Worm (Caenorhabditis elegans): ENCODE results near the gene clec-130.
"Not testable (repeated sequence)": the region's sequence is repeated elsewhere in the genome, so short reads cannot be mapped to it uniquely, and the experiment has no call there.

Gene clec-130

ce11 chrII:3561561-3561960, 11.8 kb upstream of the clec-130 start, which contains the start of gene W10G11.2:
W10G11.2 (minus strand) TSS chrII:3561661.
- TF ChIP-seq T26A5.8 (tag; optimal IDR thresholded peaks at IDR 0.05) (no peak), ets-4 (GFP tag; optimal IDR thresholded peaks at IDR 0.05) (no peak), unc-130 (GFP tag; optimal IDR thresholded peaks at IDR 0.05) (no peak), lin-54 (GFP tag; optimal IDR thresholded peaks at IDR 0.05) (no peak), ceh-27 (GFP tag; optimal IDR thresholded peaks at IDR 0.05) (no peak), nhr-120 (GFP tag; IDR thresholded peaks at IDR 0.05) (no peak), unc-62 (GFP tag; optimal IDR thresholded peaks at IDR 0.05) (no peak), snpc-4 (GFP tag; optimal IDR thresholded peaks at IDR 0.05) (no peak), snpc-4 (tag; optimal IDR thresholded peaks at IDR 0.05) (no peak), efl-1 (GFP tag; optimal IDR thresholded peaks at IDR 0.05) (no peak), ceh-79 (tag; optimal IDR thresholded peaks at IDR 0.05) (no peak), Y56A3A.18 (GFP tag; IDR thresholded peaks at IDR 0.05) (no peak), pha-4 (tag; optimal IDR thresholded peaks at IDR 0.05) (no peak), attf-6 (GFP tag; IDR thresholded peaks at IDR 0.05) (no peak)

- TF ChIP-seq lag-1 (GFP tag; IDR thresholded peaks at IDR 0.05) (0 out of 2 replicates have a peak, but pooled peaks have one; percentile 31), mcd-1 (GFP tag; IDR thresholded peaks at IDR 0.05) (no peak)
Measured at ce11 chrII:3562419-3562818, 10.9 kb upstream of the clec-130 start, which contains the start of gene W10G11.3. W10G11.3 (minus strand) TSS chrII:3562519.

- TF ChIP-seq madf-10 (tag; optimal IDR thresholded peaks at IDR 0.05) (no peak), snpc-4 (GFP tag; optimal IDR thresholded peaks at IDR 0.05) (no peak), snpc-4 (tag; optimal IDR thresholded peaks at IDR 0.05) (no peak), mes-4 (tag; optimal IDR thresholded peaks at IDR 0.05) (no peak), C17E4.6 (GFP tag; IDR thresholded peaks at IDR 0.05) (no peak), ama-1 (optimal IDR thresholded peaks at IDR 0.05) (no peak), ama-1 (GFP tag; optimal IDR thresholded peaks at IDR 0.05) (no peak), mxl-1 (tag; optimal IDR thresholded peaks at IDR 0.05) (no peak)
Measured at ce11 chrII:3567066-3567465, 6.3 kb upstream of the clec-130 start.

- TF ChIP-seq lsl-1 (GFP tag; optimal IDR thresholded peaks at IDR 0.05) (peak; percentile 61), hrde-1 (tag; optimal IDR thresholded peaks at IDR 0.05; ENCODE audit: borderline replicate concordance) (peak; percentile 68), gei-17 (GFP tag; optimal IDR thresholded peaks at IDR 0.05) (peak; percentile 2), ceh-27 (GFP tag; optimal IDR thresholded peaks at IDR 0.05) (peak; percentile 60), hmg-20 (GFP tag; IDR thresholded peaks at IDR 0.05) (0 out of 2 replicates have a peak, but pooled peaks have one; percentile 66), madf-6 (GFP tag; IDR thresholded peaks at IDR 0.05) (peak; percentile 74), ets-4 (GFP tag; optimal IDR thresholded peaks at IDR 0.05) (peak; percentile 22), snpc-3.4 (tag; optimal IDR thresholded peaks at IDR 0.05) (peak; percentile 83), mes-4 (tag; optimal IDR thresholded peaks at IDR 0.05) (peak; percentile 70), F37B4.10 (GFP tag; IDR thresholded peaks at IDR 0.05) (0 out of 2 replicates have a peak, but pooled peaks have one; percentile 25), let-526 (GFP tag; IDR thresholded peaks at IDR 0.05) (0 out of 2 replicates have a peak, but pooled peaks have one; percentile 41), Y56A3A.18 (GFP tag; IDR thresholded peaks at IDR 0.05) (peak; percentile 84), attf-6 (GFP tag; IDR thresholded peaks at IDR 0.05) (peak; percentile 60), dox-1 (GFP tag; IDR thresholded peaks at IDR 0.05) (peak; percentile 69), rcor-1 (GFP tag; IDR thresholded peaks at IDR 0.05) (peak; percentile 65; the same call in 1 of the 2 replicates), ekl-4 (GFP tag; IDR thresholded peaks at IDR 0.05) (peak; percentile 73; the same call in 1 of the 2 replicates), ceh-40 (GFP tag; IDR thresholded peaks at IDR 0.05) (peak; percentile 61; the same call in 1 of the 2 replicates), lir-1 (GFP tag; conservative IDR thresholded peaks at IDR 0.05) (peak; percentile 64; the same call in 1 of the 2 replicates), mxl-1 (tag; optimal IDR thresholded peaks at IDR 0.05) (peak; percentile 34), ztf-28 (GFP tag; IDR thresholded peaks at IDR 0.05) (peak; percentile 65; the same call in 1 of the 2 replicates), F33H1.4 (GFP tag; IDR thresholded peaks at IDR 0.05) (peak; percentile 56), F10E7.11 (tag; optimal IDR thresholded peaks at IDR 0.05) (peak; percentile 13), lin-26 (GFP tag; IDR thresholded peaks at IDR 0.05) (peak; percentile 97), ceh-79 (tag; optimal IDR thresholded peaks at IDR 0.05) (peak; percentile 76), nhr-120 (GFP tag; IDR thresholded peaks at IDR 0.05) (0 out of 2 replicates have a peak, but pooled peaks have one; percentile 18), nfyb-1 (GFP tag; IDR thresholded peaks at IDR 0.05) (peak; percentile 86), snpc-4 (tag; optimal IDR thresholded peaks at IDR 0.05) (peak in 2 of 4 experiments; percentile 61 to 85), chd-7 (tag; optimal IDR thresholded peaks at IDR 0.05) (peak; percentile 57), fkh-3 (tag; optimal IDR thresholded peaks at IDR 0.05) (peak; percentile 18), ztf-18 (tag; optimal IDR thresholded peaks at IDR 0.05) (peak; percentile 50)
- TF ChIP-seq snpc-4 (GFP tag; optimal IDR thresholded peaks at IDR 0.05): not testable (repeated sequence)
Measured at ce11 chrII:3567576-3567975, 5.8 kb upstream of the clec-130 start.

Data from whole organism, young adult.